Worm (Caenorhabditis elegans): ENCODE data around the gene EGAP2.2.

DNA sequence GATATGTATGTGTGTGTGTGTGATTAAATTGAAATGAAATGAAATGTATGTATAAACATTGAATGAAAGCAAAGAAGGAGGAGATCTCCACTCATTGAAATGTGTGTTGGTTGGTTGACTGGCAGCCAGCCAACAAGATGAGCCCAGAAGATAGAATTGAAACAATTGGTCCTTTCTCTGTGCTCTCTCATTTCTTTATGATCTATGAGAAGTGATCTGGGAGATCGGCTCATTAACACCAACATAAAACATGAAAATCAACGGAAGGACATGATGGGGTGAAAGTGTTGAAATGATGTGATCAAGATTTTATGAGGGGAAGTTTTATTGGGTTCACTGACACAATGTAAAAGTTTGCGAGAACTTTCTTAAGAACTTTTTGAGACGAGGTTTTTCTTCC lies 6.9 kb upstream of the EGAP2.2 start:
- no peak for TF ChIP-seq tra-4 (tag; optimal IDR thresholded peaks at IDR 0.05)
- TF ChIP-seq ceh-13 (GFP tag; optimal IDR thresholded peaks at IDR 0.05), result no peak
- TF ChIP-seq sea-1 (GFP tag; conservative IDR thresholded peaks at IDR 0.05), result no peak

Data from whole organism, early embryonic.